Worm (Caenorhabditis elegans) whole organism, L1 larva: ENCODE measurements around the gene hif-1.

ENCODE experiments used
- C04F5.9 ChIP-seq: sonication (generic microtip); optimal IDR thresholded peaks from 2 replicates; lab custom pipeline; 2016; ENCODE audit warnings: missing genetic modification characterization, missing compliant biosample characterization
- C34B4.2 ChIP-seq: sonication (generic microtip); optimal IDR thresholded peaks from 2 replicates; lab custom pipeline; 2017; ENCODE audit warnings: mild to moderate bottlenecking, missing genetic modification characterization, missing compliant biosample characterization
- F16B12.6 ChIP-seq: fragments of 150-350 bp; optimal IDR thresholded peaks from 2 replicates; lab custom pipeline; 2014; ENCODE audit warnings: missing biosample characterization, missing genetic modification characterization
- Y116A8C.19 ChIP-seq: sonication (generic microtip); optimal IDR thresholded peaks from 2 replicates; lab custom pipeline; 2016; ENCODE audit warnings: missing compliant biosample characterization, missing genetic modification characterization, borderline replicate concordance
- aha-1 ChIP-seq: fragments of 150-350 bp; optimal IDR thresholded peaks from 2 replicates; lab custom pipeline; 2014; ENCODE audit warnings: missing biosample characterization, missing genetic modification characterization
- aly-2 ChIP-seq: fragments of 150-350 bp; optimal IDR thresholded peaks from 2 replicates; lab custom pipeline; 2014; ENCODE audit warnings: missing biosample characterization, missing genetic modification characterization
- ama-1 ChIP-seq: fragments of 150-350 bp; optimal IDR thresholded peaks from 2 replicates; lab custom pipeline; 2014
- blmp-1 ChIP-seq: fragments of 150-350 bp; optimal IDR thresholded peaks from 2 replicates; lab custom pipeline; 2014; ENCODE audit warnings: missing biosample characterization, missing genetic modification characterization
- ceh-63 ChIP-seq: fragments of 200-800 bp; sonication (Bioruptor generic); optimal IDR thresholded peaks from 2 replicates; lab custom pipeline; 2018; ENCODE audit warnings: mild to moderate bottlenecking, missing genetic modification characterization, missing compliant biosample characterization
- ceh-8 ChIP-seq: fragments of 200-800 bp; sonication (Bioruptor generic); optimal IDR thresholded peaks from 2 replicates; lab custom pipeline; 2018; ENCODE audit warnings: mild to moderate bottlenecking, missing genetic modification characterization, moderate library complexity, missing compliant biosample characterization
- ceh-82 ChIP-seq, 3 experiments: fragments of 150-350 bp in 1 of 3; sonication (generic microtip) in 2 of 3; optimal IDR thresholded peaks; 2 replicates each; lab custom pipeline; 2014 to 2017; ENCODE audit warnings: missing biosample characterization in 3 of 3, missing genetic modification characterization in 3 of 3
- ceh-90 ChIP-seq: sonication (generic microtip); optimal IDR thresholded peaks from 2 replicates; lab custom pipeline; 2016; ENCODE audit warnings: missing genetic modification characterization, missing compliant biosample characterization
- dsc-1 ChIP-seq: sonication (generic microtip); optimal IDR thresholded peaks from 2 replicates; lab custom pipeline; 2016; ENCODE audit warnings: mild to moderate bottlenecking, missing genetic modification characterization, missing compliant biosample characterization
- egl-13 ChIP-seq: sonication (generic microtip); optimal IDR thresholded peaks from 2 replicates; lab custom pipeline; 2016; ENCODE audit warnings: missing genotype, missing genetic modification reagents, missing genetic modification characterization, missing compliant biosample characterization
- elt-2 ChIP-seq: sonication (generic microtip); optimal IDR thresholded peaks from 2 replicates; lab custom pipeline; 2016; ENCODE audit warnings: missing genetic modification characterization, mild to moderate bottlenecking, inconsistent platforms, missing compliant biosample characterization, missing genetic modification reagents
- ets-5 ChIP-seq: fragments of 200-800 bp; sonication (Bioruptor generic); IDR thresholded peaks from 2 replicates; pipeline ENCODE4 v1.3.6; 2022; ENCODE audit warnings: missing genetic modification characterization, missing compliant biosample characterization
- fkh-10 ChIP-seq: sonication (generic microtip); optimal IDR thresholded peaks from 2 replicates; lab custom pipeline; 2017; ENCODE audit warnings: missing biosample characterization, missing genetic modification reagents, missing genetic modification characterization
- fos-1 ChIP-seq: fragments of 150-350 bp; optimal IDR thresholded peaks from 2 replicates; lab custom pipeline; 2014; ENCODE audit warnings: missing biosample characterization, missing genetic modification characterization
- grh-1 ChIP-seq: fragments of 200-800 bp; sonication (Bioruptor generic); IDR thresholded peaks from 2 replicates; pipeline ENCODE4 v1.3.6; 2022; ENCODE audit warnings: missing genetic modification reagents, missing genetic modification characterization, missing compliant biosample characterization
- hlh-4 ChIP-seq: sonication (generic microtip); optimal IDR thresholded peaks from 2 replicates; lab custom pipeline; 2016; ENCODE audit warnings: mild to moderate bottlenecking, missing genetic modification characterization, missing compliant biosample characterization
- hpl-2 ChIP-seq: fragments of 150-350 bp; optimal IDR thresholded peaks from 2 replicates; lab custom pipeline; 2014; ENCODE audit warnings: missing biosample characterization, missing genetic modification reagents, missing genetic modification characterization
- lin-14 ChIP-seq: fragments of 200-800 bp; sonication (Bioruptor generic); optimal IDR thresholded peaks from 2 replicates; lab custom pipeline; 2018; ENCODE audit warnings: mild to moderate bottlenecking, missing genetic modification characterization, moderate library complexity, missing compliant biosample characterization
- lin-15B ChIP-seq: fragments of 150-350 bp; sonication (generic microtip); optimal IDR thresholded peaks from 3 replicates; lab custom pipeline; 2014; ENCODE audit warnings: missing biosample characterization, missing genetic modification characterization
- lin-35 ChIP-seq, 2 experiments: fragments of 150-350 bp; optimal IDR thresholded peaks; 2 replicates each; lab custom pipeline; 2014; ENCODE audit warnings: missing biosample characterization in 2 of 2, missing genetic modification characterization in 2 of 2, missing genetic modification reagents in 2 of 2
- lin-39 ChIP-seq: fragments of 150-350 bp; optimal IDR thresholded peaks from 2 replicates; lab custom pipeline; 2014; ENCODE audit warnings: missing biosample characterization, missing genetic modification reagents, missing genetic modification characterization
- lir-3 ChIP-seq: sonication (generic microtip); optimal IDR thresholded peaks from 2 replicates; lab custom pipeline; 2016; ENCODE audit warnings: mild to moderate bottlenecking, missing genetic modification characterization, moderate library complexity, missing compliant biosample characterization; ENCODE audit not compliant: poor library complexity
- lsy-2 ChIP-seq, 2 experiments: fragments of 150-350 bp; optimal IDR thresholded peaks; 2 replicates each; lab custom pipeline; 2014; ENCODE audit warnings: missing biosample characterization in 2 of 2, missing genetic modification characterization in 2 of 2
- mab-9 ChIP-seq: fragments of 200-800 bp; sonication (Bioruptor generic); IDR thresholded peaks from 2 replicates; pipeline ENCODE4 v1.3.6; 2022; ENCODE audit warnings: missing genetic modification reagents, missing genetic modification characterization, missing compliant biosample characterization
- mdl-1 ChIP-seq, 2 experiments: fragments of 150-350 bp; optimal IDR thresholded peaks; 2 replicates each; lab custom pipeline; 2014 to 2017; ENCODE audit warnings: missing biosample characterization in 2 of 2, missing genetic modification characterization in 2 of 2, inconsistent platforms in 1 of 2
- mef-2 ChIP-seq: fragments of 150-350 bp; optimal IDR thresholded peaks from 2 replicates; lab custom pipeline; 2014; ENCODE audit warnings: missing biosample characterization, missing genetic modification characterization
- mep-1 ChIP-seq: fragments of 150-350 bp; optimal IDR thresholded peaks from 2 replicates; lab custom pipeline; 2014; ENCODE audit warnings: missing biosample characterization, missing genetic modification characterization
- nhr-12 ChIP-seq: sonication (generic microtip); optimal IDR thresholded peaks from 2 replicates; lab custom pipeline; 2017; ENCODE audit warnings: missing biosample characterization, missing genetic modification characterization
- nhr-20 ChIP-seq: sonication (generic microtip); optimal IDR thresholded peaks from 2 replicates; lab custom pipeline; 2016; ENCODE audit warnings: mild to moderate bottlenecking, missing genetic modification characterization, missing compliant biosample characterization
- nhr-28 ChIP-seq: fragments of 150-350 bp; optimal IDR thresholded peaks from 2 replicates; lab custom pipeline; 2014; ENCODE audit warnings: missing biosample characterization, missing genetic modification characterization
- nhr-71 ChIP-seq: sonication (generic microtip); optimal IDR thresholded peaks from 2 replicates; lab custom pipeline; 2016; ENCODE audit warnings: mild to moderate bottlenecking, missing genetic modification characterization, moderate library complexity, missing compliant biosample characterization
- nhr-84 ChIP-seq: sonication (generic microtip); optimal IDR thresholded peaks from 2 replicates; lab custom pipeline; 2017; ENCODE audit warnings: missing biosample characterization, missing genetic modification characterization
- nhr-85 ChIP-seq: sonication (generic microtip); peaks from one replicate; lab custom pipeline; 2016; ENCODE audit warnings: missing genetic modification characterization, inconsistent platforms, missing compliant biosample characterization
- nhr-90 ChIP-seq: sonication (generic microtip); optimal IDR thresholded peaks from 2 replicates; lab custom pipeline; 2016; ENCODE audit warnings: mild to moderate bottlenecking, missing genetic modification characterization, missing compliant biosample characterization; ENCODE audit not compliant: poor library complexity
- pax-3 ChIP-seq: fragments of 200-800 bp; sonication (Bioruptor generic); optimal IDR thresholded peaks from 2 replicates; lab custom pipeline; 2018; ENCODE audit warnings: mild to moderate bottlenecking, missing genetic modification characterization, moderate library complexity, missing compliant biosample characterization
- skn-1 ChIP-seq: fragments of 150-350 bp; optimal IDR thresholded peaks from 2 replicates; lab custom pipeline; 2014; ENCODE audit warnings: missing biosample characterization, missing genetic modification characterization
- snpc-4 ChIP-seq: fragments of 150-350 bp; optimal IDR thresholded peaks from 2 replicates; lab custom pipeline; 2014; ENCODE audit warnings: missing biosample characterization, missing genetic modification characterization
- snu-23 ChIP-seq: sonication (generic microtip); optimal IDR thresholded peaks from 2 replicates; lab custom pipeline; 2016; ENCODE audit warnings: missing genetic modification characterization, missing compliant biosample characterization
- sox-4 ChIP-seq: sonication (generic microtip); optimal IDR thresholded peaks from 2 replicates; lab custom pipeline; 2016; ENCODE audit warnings: missing genetic modification characterization, missing compliant biosample characterization
- sptf-1 ChIP-seq: fragments of 150-350 bp; optimal IDR thresholded peaks from 2 replicates; lab custom pipeline; 2014; ENCODE audit warnings: missing biosample characterization, missing genetic modification characterization
- tbx-2 ChIP-seq: sonication (generic microtip); optimal IDR thresholded peaks from 2 replicates; lab custom pipeline; 2016; ENCODE audit warnings: missing genetic modification characterization, missing compliant biosample characterization
- unc-86 ChIP-seq: sonication (generic microtip); optimal IDR thresholded peaks from 2 replicates; lab custom pipeline; 2016; ENCODE audit warnings: missing genetic modification characterization, missing compliant biosample characterization
- unc-98 ChIP-seq: fragments of 200-800 bp; sonication (Bioruptor generic); IDR thresholded peaks from 2 replicates; pipeline ENCODE4 v1.3.6; 2022; ENCODE audit warnings: missing genetic modification characterization, missing compliant biosample characterization
- vab-15 ChIP-seq: sonication (generic microtip); optimal IDR thresholded peaks from 2 replicates; lab custom pipeline; 2017; ENCODE audit warnings: missing genotype, mild to moderate bottlenecking, missing genetic modification characterization, missing compliant biosample characterization
- ztf-11 ChIP-seq, 2 experiments: sonication (generic microtip); optimal IDR thresholded peaks; 2 replicates each; lab custom pipeline; 2016 to 2017; ENCODE audit warnings: missing genetic modification characterization in 2 of 2, missing biosample characterization in 1 of 2, missing compliant biosample characterization in 1 of 2

hif-1 gene

DNA sequence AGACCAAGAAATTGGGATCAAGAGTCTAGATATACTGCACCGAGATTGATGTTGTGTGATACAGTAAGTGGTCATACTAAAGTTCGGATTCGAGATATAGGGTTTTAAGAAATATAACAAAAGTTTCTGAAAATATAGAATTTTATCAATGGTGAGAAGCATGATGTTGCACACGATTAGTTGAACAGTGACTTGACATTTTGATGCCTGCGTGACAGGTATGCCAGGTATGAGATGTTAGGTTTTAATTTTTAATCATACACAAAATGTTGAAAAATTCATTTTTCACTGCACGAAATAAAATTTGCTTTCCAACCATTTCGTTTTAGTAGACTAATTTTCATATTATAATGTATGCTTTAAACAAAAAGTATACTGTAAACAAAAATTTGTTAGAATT, 50.2 kb downstream of the hif-1 start:
- TF ChIP-seq hpl-2: no peak
- TF ChIP-seq aha-1 (tag; lab: Kevin White, UChicago): no peak
- no peak for TF ChIP-seq nhr-84 (tag; lab: Kevin White, UChicago)
- no peak for TF ChIP-seq nhr-71 (tag; lab: Kevin White, UChicago)
- TF ChIP-seq snpc-4 (tag; lab: Kevin White, UChicago): no peak
- no peak for TF ChIP-seq lin-14

DNA sequence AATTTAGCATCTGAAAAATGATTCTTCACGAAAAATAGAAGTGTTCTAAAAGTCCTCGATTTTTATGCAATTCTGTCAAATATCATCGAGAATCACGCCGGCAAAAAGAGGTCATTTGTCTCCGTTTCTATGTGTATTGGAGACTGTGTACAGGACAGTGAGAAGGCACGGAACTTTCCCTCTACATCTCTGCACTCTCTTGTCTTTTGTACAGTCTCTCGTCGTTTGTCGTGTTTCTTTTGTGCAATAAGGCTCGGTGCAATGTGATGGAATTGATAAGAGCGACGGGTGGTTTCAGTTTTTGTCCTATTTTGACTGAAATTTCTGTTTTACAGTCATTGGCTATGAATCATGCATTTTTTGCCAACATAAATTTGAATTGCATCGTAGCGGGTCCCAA, 51.7 kb downstream of the hif-1 start:
- TF ChIP-seq ceh-90 (tag; lab: Kevin White, UChicago) (no peak), ceh-82 (tag; optimal IDR thresholded peaks at IDR 0.05; lab: Kevin White, UChicago) (no peak), lin-35 (GFP tag; optimal IDR thresholded peaks at IDR 0.05; lab: Kevin White, UChicago) (peak in 1 of 2 experiments; percentile 32), mab-9 (GFP tag; lab: Robert Waterston, UW) (no peak), grh-1 (GFP tag; lab: Robert Waterston, UW) (no peak), elt-2 (peak; percentile 40), blmp-1 (peak; percentile 58), nhr-85 (tag; lab: Kevin White, UChicago) (peak; percentile 34), sox-4 (tag; lab: Kevin White, UChicago) (no peak), mdl-1 (tag; optimal IDR thresholded peaks at IDR 0.05; lab: Kevin White, UChicago) (peak in 1 of 2 experiments; percentile 18), lsy-2 (tag; optimal IDR thresholded peaks at IDR 0.05; lab: Kevin White, UChicago) (peak in 1 of 2 experiments; percentile 31), nhr-20 (peak; percentile 4), nhr-90 (tag; lab: Kevin White, UChicago) (no peak), lin-14 (peak; percentile 21), snu-23 (GFP tag; lab: Kevin White, UChicago) (peak; percentile 16)

DNA sequence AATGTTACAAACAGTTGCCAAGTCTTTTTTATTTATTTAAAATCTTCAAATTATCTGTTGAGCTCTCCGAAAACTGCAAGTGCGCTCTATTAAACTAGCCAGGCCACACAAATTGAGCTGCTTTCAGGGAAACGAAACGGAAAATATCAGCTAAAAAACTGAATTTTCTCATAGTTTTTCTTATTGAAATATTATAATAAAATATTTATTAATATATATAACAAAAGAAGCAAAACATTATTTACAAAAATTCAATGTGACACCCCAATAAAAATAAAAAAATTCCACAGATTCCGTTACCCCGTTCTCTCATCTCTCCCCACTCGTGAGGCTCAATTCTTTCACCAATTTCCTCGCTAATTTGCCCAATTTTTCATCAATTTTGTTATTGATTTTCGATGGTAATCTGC, 52.4 kb downstream of the hif-1 start:
- no peak for TF ChIP-seq nhr-28
- TF ChIP-seq nhr-20: no peak
- TF ChIP-seq skn-1 (tag; lab: Kevin White, UChicago): no peak
- TF ChIP-seq tbx-2 (tag; lab: Kevin White, UChicago): peak; percentile 34
- no peak for TF ChIP-seq F16B12.6 (tag; lab: Kevin White, UChicago)
- peak; percentile 74 for TF ChIP-seq unc-98 (GFP tag; lab: Robert Waterston, UW)
- no peak for TF ChIP-seq hlh-4 (tag; lab: Kevin White, UChicago)
- TF ChIP-seq nhr-12 (tag; lab: Kevin White, UChicago): no peak
- no peak for TF ChIP-seq sox-4 (tag; lab: Kevin White, UChicago)
- no peak for TF ChIP-seq mef-2 (tag; lab: Kevin White, UChicago)
- no peak for TF ChIP-seq fos-1 (tag; lab: Kevin White, UChicago)
- TF ChIP-seq ets-5 (GFP tag; lab: Robert Waterston, UW): no peak
- TF ChIP-seq lin-39: no peak
- no peak for TF ChIP-seq fkh-10 (GFP tag; lab: Kevin White, UChicago)
- peak; percentile 54 for TF ChIP-seq nhr-71 (tag; lab: Kevin White, UChicago)
- no peak for TF ChIP-seq ztf-11 (tag; optimal IDR thresholded peaks at IDR 0.05; lab: Kevin White, UChicago)
- TF ChIP-seq ceh-63 (GFP tag; lab: Kevin White, UChicago): no peak
- TF ChIP-seq nhr-90 (tag; lab: Kevin White, UChicago): peak; percentile 32
- TF ChIP-seq sptf-1: no peak
- TF ChIP-seq aha-1 (tag; lab: Kevin White, UChicago): no peak
- TF ChIP-seq Y116A8C.19: no peak
- peak in 1 of 2 experiments; percentile 53 for TF ChIP-seq lsy-2 (tag; optimal IDR thresholded peaks at IDR 0.05; lab: Kevin White, UChicago)
- peak; percentile 19 for TF ChIP-seq mep-1 (tag; lab: Kevin White, UChicago)
- peak; percentile 36 for TF ChIP-seq snu-23 (GFP tag; lab: Kevin White, UChicago)
- peak in 2 of 3 experiments; percentile 5 to 13 for TF ChIP-seq ceh-82 (tag; optimal IDR thresholded peaks at IDR 0.05; lab: Kevin White, UChicago)
- no peak for TF ChIP-seq lin-35 (GFP tag; optimal IDR thresholded peaks at IDR 0.05; lab: Kevin White, UChicago)
- TF ChIP-seq dsc-1 (tag; lab: Kevin White, UChicago): no peak
- no peak for TF ChIP-seq mdl-1 (tag; optimal IDR thresholded peaks at IDR 0.05; lab: Kevin White, UChicago)
- no peak for TF ChIP-seq unc-86 (tag; lab: Kevin White, UChicago)
- peak; percentile 4 for TF ChIP-seq egl-13 (tag; lab: Kevin White, UChicago)
- TF ChIP-seq C04F5.9 (tag; lab: Kevin White, UChicago): no peak
- no peak for TF ChIP-seq aly-2 (tag; lab: Kevin White, UChicago)
- no peak for TF ChIP-seq ceh-8
- TF ChIP-seq hpl-2: no peak
- TF ChIP-seq ama-1 (lab: Kevin White, UChicago): no peak
- no peak for TF ChIP-seq vab-15 (tag; lab: Kevin White, UChicago)
- no peak for TF ChIP-seq C34B4.2 (tag; lab: Kevin White, UChicago)
- TF ChIP-seq lin-15B: no peak
- peak; percentile 60 for TF ChIP-seq pax-3 (tag; lab: Kevin White, UChicago)
- TF ChIP-seq lir-3 (tag; lab: Kevin White, UChicago): peak; percentile 37
